Worm (Caenorhabditis elegans) whole organism, young adult: ENCODE results near the gene rpt-6.
A peak's percentile ranks its signal among the peaks of the same experiment; 100 is the strongest.

Source experiments
- B0019.2 ChIP-seq: fragments of 200-800 bp; sonication (Bioruptor generic); conservative IDR thresholded peaks from 2 replicates; pipeline ENCODE4 v1.3.6; 2022; ENCODE audit warnings: missing genetic modification reagents, missing genetic modification characterization, missing compliant biosample characterization
- B0336.3 ChIP-seq: fragments of 200-800 bp; sonication (Bioruptor generic); IDR thresholded peaks from 2 replicates; pipeline ENCODE4 v1.3.6; 2022; ENCODE audit warnings: missing genetic modification characterization, missing compliant biosample characterization
- C17E4.6 ChIP-seq: fragments of 200-800 bp; sonication (Bioruptor generic); IDR thresholded peaks from 2 replicates; pipeline ENCODE4 v1.3.6; 2022; ENCODE audit warnings: missing genetic modification reagents, missing genetic modification characterization, missing compliant biosample characterization
- D2030.7 ChIP-seq: fragments of 200-800 bp; sonication (Bioruptor generic); IDR thresholded peaks from 2 replicates; pipeline ENCODE4 v1.3.6; 2022; ENCODE audit warnings: missing genetic modification reagents, missing genetic modification characterization, missing compliant biosample characterization
- F33H1.4 ChIP-seq: fragments of 200-800 bp; sonication (Bioruptor generic); IDR thresholded peaks from 2 replicates; pipeline ENCODE4 v1.3.6; 2022; ENCODE audit warnings: missing genetic modification reagents, missing genetic modification characterization, missing compliant biosample characterization
- F39B2.1 ChIP-seq: fragments of 200-800 bp; sonication (Bioruptor generic); IDR thresholded peaks from 2 replicates; pipeline ENCODE4 v1.3.6; 2022; ENCODE audit warnings: missing genetic modification reagents, missing genetic modification characterization, missing compliant biosample characterization
- F49E8.2 ChIP-seq: sonication (generic microtip); optimal IDR thresholded peaks from 3 replicates; lab custom pipeline; 2017; ENCODE audit warnings: missing genetic modification characterization, mild to moderate bottlenecking, missing compliant biosample characterization, antibody characterized with exemption, moderate library complexity; ENCODE audit not compliant: insufficient read depth
- F55B11.4 ChIP-seq: sonication (generic microtip); optimal IDR thresholded peaks from 2 replicates; lab custom pipeline; 2016; ENCODE audit warnings: missing compliant biosample characterization, missing genetic modification characterization, borderline replicate concordance; ENCODE audit not compliant: insufficient read depth
- F57A8.1 ChIP-seq: fragments of 200-800 bp; sonication (Bioruptor generic); optimal IDR thresholded peaks from 2 replicates; lab custom pipeline; 2018; ENCODE audit warnings: mild to moderate bottlenecking, missing genetic modification characterization, moderate library complexity, missing compliant biosample characterization
- F57C9.4 ChIP-seq: sonication (generic microtip); optimal IDR thresholded peaks from 2 replicates; lab custom pipeline; 2017; ENCODE audit warnings: mild to moderate bottlenecking, missing genetic modification characterization, missing compliant biosample characterization
- K12H6.12 ChIP-seq: fragments of 200-800 bp; sonication (Bioruptor generic); optimal IDR thresholded peaks from 2 replicates; lab custom pipeline; 2018; ENCODE audit warnings: mild to moderate bottlenecking, missing genetic modification characterization, missing compliant biosample characterization
- Y79H2A.3 ChIP-seq: fragments of 200-800 bp; sonication (Bioruptor generic); conservative IDR thresholded peaks from 2 replicates; pipeline ENCODE4 v1.3.6; 2022; ENCODE audit warnings: missing genetic modification reagents, missing genetic modification characterization, missing compliant biosample characterization
- ZK185.1 ChIP-seq: sonication (generic microtip); optimal IDR thresholded peaks from 2 replicates; lab custom pipeline; 2016; ENCODE audit warnings: mild to moderate bottlenecking, missing genetic modification characterization, missing compliant biosample characterization; ENCODE audit not compliant: poor library complexity, severe bottlenecking
- ama-1 ChIP-seq, 3 experiments: fragments of 150-350 bp in 1 of 3; sonication (generic microtip) in 2 of 3; optimal IDR thresholded peaks; 2 replicates each; lab custom pipeline; 2014 to 2018; ENCODE audit warnings: missing biosample characterization in 2 of 3, missing genetic modification characterization in 2 of 3, missing genetic modification reagents in 2 of 3
- athp-1 ChIP-seq: sonication (generic microtip); optimal IDR thresholded peaks from 2 replicates; lab custom pipeline; 2017; ENCODE audit warnings: mild to moderate bottlenecking, missing genetic modification characterization, missing compliant biosample characterization
- ccch-3 ChIP-seq: fragments of 200-800 bp; sonication (Bioruptor generic); optimal IDR thresholded peaks from 2 replicates; lab custom pipeline; 2018; ENCODE audit warnings: mild to moderate bottlenecking, missing genetic modification characterization, missing compliant biosample characterization
- cebp-1 ChIP-seq, 2 experiments: fragments of 200-800 bp in 1 of 2; sonication (Bioruptor generic) in 1 of 2; sonication (generic microtip) in 1 of 2; IDR thresholded peaks in 1 of 2; optimal IDR thresholded peaks in 1 of 2; 2 replicates each; pipeline versions ENCODE4 v1.3.6 to Lab custom; 2017 to 2022; ENCODE audit warnings: missing compliant biosample characterization in 2 of 2, missing genetic modification characterization in 2 of 2, mild to moderate bottlenecking in 1 of 2, missing genetic modification reagents in 1 of 2, moderate library complexity in 1 of 2
- cebp-2 ChIP-seq: fragments of 200-800 bp; sonication (Bioruptor generic); IDR thresholded peaks from 2 replicates; pipeline ENCODE4 v1.3.6; 2022; ENCODE audit warnings: missing genetic modification characterization, missing compliant biosample characterization
- ceh-27 ChIP-seq: fragments of 200-800 bp; sonication (Bioruptor generic); optimal IDR thresholded peaks from 2 replicates; lab custom pipeline; 2018; ENCODE audit warnings: mild to moderate bottlenecking, missing genetic modification characterization, moderate library complexity, missing compliant biosample characterization
- ceh-40 ChIP-seq: fragments of 200-800 bp; sonication (Bioruptor generic); IDR thresholded peaks from 2 replicates; pipeline ENCODE4 v1.3.6; 2022; ENCODE audit warnings: missing genetic modification characterization, missing compliant biosample characterization
- dox-1 ChIP-seq: fragments of 200-800 bp; sonication (Bioruptor generic); IDR thresholded peaks from 2 replicates; pipeline ENCODE4 v1.3.6; 2022; ENCODE audit warnings: missing genetic modification reagents, missing genetic modification characterization, missing compliant biosample characterization
- efl-1 ChIP-seq: fragments of 150-350 bp; optimal IDR thresholded peaks from 2 replicates; lab custom pipeline; 2014; ENCODE audit warnings: missing biosample characterization, missing genetic modification reagents, missing genetic modification characterization
- hmg-1.2 ChIP-seq: fragments of 200-800 bp; sonication (Bioruptor generic); IDR thresholded peaks from 2 replicates; pipeline ENCODE4 v1.3.6; 2022; ENCODE audit warnings: missing genetic modification reagents, missing genetic modification characterization, missing compliant biosample characterization
- lag-1 ChIP-seq: fragments of 200-800 bp; sonication (Bioruptor generic); IDR thresholded peaks from 2 replicates; pipeline ENCODE4 v1.3.6; 2022; ENCODE audit warnings: missing genetic modification reagents, missing genetic modification characterization, missing compliant biosample characterization
- let-526 ChIP-seq: fragments of 200-800 bp; sonication (Bioruptor generic); IDR thresholded peaks from 2 replicates; pipeline ENCODE4 v1.3.6; 2022; ENCODE audit warnings: missing genetic modification reagents, missing genetic modification characterization, missing compliant biosample characterization
- let-607 ChIP-seq, 2 experiments: fragments of 200-800 bp in 1 of 2; sonication (Bioruptor generic) in 1 of 2; sonication (generic microtip) in 1 of 2; optimal IDR thresholded peaks; 2 replicates each; lab custom pipeline; 2016 to 2018; ENCODE audit warnings: mild to moderate bottlenecking in 2 of 2, missing compliant biosample characterization in 2 of 2, missing genetic modification characterization in 2 of 2, moderate library complexity in 2 of 2, missing genotype in 1 of 2
- lin-54 ChIP-seq: fragments of 200-800 bp; sonication (Bioruptor generic); optimal IDR thresholded peaks from 2 replicates; lab custom pipeline; 2018; ENCODE audit warnings: mild to moderate bottlenecking, missing genetic modification characterization, missing compliant biosample characterization
- madf-10 ChIP-seq: sonication (generic microtip); optimal IDR thresholded peaks from 2 replicates; lab custom pipeline; 2016; ENCODE audit warnings: mild to moderate bottlenecking, missing genetic modification characterization, missing compliant biosample characterization
- madf-3 ChIP-seq: fragments of 200-800 bp; sonication (Bioruptor generic); IDR thresholded peaks from 2 replicates; pipeline ENCODE4 v1.3.6; 2022; ENCODE audit warnings: missing genetic modification reagents, missing genetic modification characterization, missing compliant biosample characterization
- mcd-1 ChIP-seq: fragments of 200-800 bp; sonication (Bioruptor generic); IDR thresholded peaks from 2 replicates; pipeline ENCODE4 v1.3.6; 2022; ENCODE audit warnings: missing genetic modification reagents, missing genetic modification characterization, missing compliant biosample characterization
- mxl-1 ChIP-seq: sonication (generic microtip); optimal IDR thresholded peaks from 2 replicates; lab custom pipeline; 2016; ENCODE audit warnings: missing genetic modification characterization, missing compliant biosample characterization
- nfya-2 ChIP-seq: fragments of 200-800 bp; sonication (Bioruptor generic); IDR thresholded peaks from 2 replicates; pipeline ENCODE4 v1.3.6; 2022; ENCODE audit warnings: missing genetic modification reagents, missing genetic modification characterization, missing compliant biosample characterization
- nfyb-1 ChIP-seq: fragments of 200-800 bp; sonication (Bioruptor generic); IDR thresholded peaks from 2 replicates; pipeline ENCODE4 v1.3.6; 2022; ENCODE audit warnings: missing genetic modification reagents, missing genetic modification characterization, missing compliant biosample characterization
- nhr-80 ChIP-seq: sonication (generic microtip); optimal IDR thresholded peaks from 2 replicates; lab custom pipeline; 2016; ENCODE audit warnings: missing genetic modification characterization, missing compliant biosample characterization
- pbrm-1 ChIP-seq: fragments of 200-800 bp; sonication (Bioruptor generic); IDR thresholded peaks from 2 replicates; pipeline ENCODE4 v1.3.6; 2022; ENCODE audit warnings: missing genetic modification reagents, missing genetic modification characterization, missing compliant biosample characterization
- repo-1 ChIP-seq: sonication (generic microtip); optimal IDR thresholded peaks from 2 replicates; lab custom pipeline; 2017; ENCODE audit warnings: mild to moderate bottlenecking, missing genetic modification characterization, missing compliant biosample characterization
- sdz-38 ChIP-seq: sonication (generic microtip); optimal IDR thresholded peaks from 2 replicates; lab custom pipeline; 2016; ENCODE audit warnings: missing genotype, missing genetic modification characterization, missing compliant biosample characterization
- sea-2 ChIP-seq: fragments of 200-800 bp; sonication (Bioruptor generic); IDR thresholded peaks from 2 replicates; pipeline ENCODE4 v1.3.6; 2022; ENCODE audit warnings: missing genetic modification characterization, missing compliant biosample characterization
- snpc-3.4 ChIP-seq: sonication (generic microtip); optimal IDR thresholded peaks from 2 replicates; lab custom pipeline; 2017; ENCODE audit warnings: missing genetic modification characterization, mild to moderate bottlenecking, missing compliant biosample characterization, antibody characterized with exemption, moderate library complexity, missing genotype, missing genetic modification reagents
- snpc-4 ChIP-seq, 5 experiments: fragments of 150-350 bp in 1 of 5; sonication (generic microtip) in 4 of 5; optimal IDR thresholded peaks; 2 replicates each; lab custom pipeline; 2014 to 2018; ENCODE audit warnings: missing genetic modification characterization in 5 of 5, missing biosample characterization in 3 of 5, antibody characterized with exemption in 2 of 5, mild to moderate bottlenecking in 2 of 5, missing compliant biosample characterization in 2 of 5, missing genotype in 2 of 5, moderate library complexity in 2 of 5, missing genetic modification reagents in 1 of 5
- ztf-18 ChIP-seq: sonication (generic microtip); optimal IDR thresholded peaks from 2 replicates; lab custom pipeline; 2016; ENCODE audit warnings: missing genotype, mild to moderate bottlenecking, missing genetic modification characterization, missing compliant biosample characterization
- ztf-26 ChIP-seq: sonication (generic microtip); optimal IDR thresholded peaks from 2 replicates; lab custom pipeline; 2017; ENCODE audit warnings: missing genetic modification characterization, missing compliant biosample characterization

rpt-6 gene

DNA sequence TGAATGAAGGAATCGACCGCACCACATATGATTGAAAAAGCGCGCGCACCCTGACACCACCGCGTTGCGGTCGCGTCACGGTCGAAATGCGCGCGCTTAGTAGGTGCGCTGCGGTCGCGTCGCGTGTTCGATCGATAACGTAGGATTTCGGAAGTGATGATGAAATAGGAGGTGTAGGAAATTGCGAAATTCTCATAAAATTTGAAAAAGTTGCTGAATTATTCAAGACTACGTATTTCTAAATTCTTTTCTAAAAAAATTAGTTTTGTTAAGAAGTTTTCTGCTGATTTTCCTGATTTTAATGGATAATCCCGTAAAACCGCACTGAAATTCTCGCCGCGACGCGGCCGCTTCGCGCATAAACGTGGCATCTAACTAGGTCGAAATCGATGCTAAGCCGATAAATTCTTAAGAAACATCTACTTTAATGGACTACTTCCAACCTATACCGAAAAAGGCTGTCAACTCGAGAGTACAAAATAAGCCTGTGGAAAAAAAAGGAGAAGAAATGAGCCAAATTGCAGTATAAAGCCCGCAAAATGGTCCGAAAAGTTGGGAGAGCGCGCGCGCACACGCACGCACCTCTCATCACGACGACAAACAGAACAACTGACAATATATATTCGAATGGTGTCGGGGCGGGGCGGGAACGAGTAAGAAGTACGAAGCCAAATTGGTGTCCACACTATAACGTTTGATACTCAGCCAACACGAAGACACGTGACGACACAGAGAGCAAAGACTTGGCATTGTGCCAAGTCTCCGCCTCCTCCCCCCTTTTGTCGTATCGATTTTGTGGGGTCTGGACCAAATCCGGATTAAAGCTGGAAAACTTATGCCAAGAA, 1.6 kb upstream of the rpt-6 start, which contains the start of gene his-72 (continued):
- TF ChIP-seq let-607 (tag; optimal IDR thresholded peaks at IDR 0.05; lab: Kevin White, UChicago) (peak in 1 of 2 experiments; percentile 11), madf-10 (tag; lab: Kevin White, UChicago) (no peak), let-526 (GFP tag; lab: Robert Waterston, UW) (0 out of 2 replicates have a peak, but pooled peaks have one; percentile 5), snpc-3.4 (tag; lab: Kevin White, UChicago) (no peak), F33H1.4 (GFP tag; lab: Robert Waterston, UW) (peak; percentile 15; the same call in 1 of the 2 replicates), sea-2 (0 out of 2 replicates have a peak, but pooled peaks have one; percentile 7), dox-1 (GFP tag; lab: Robert Waterston, UW) (0 out of 2 replicates have a peak, but pooled peaks have one; percentile 38), ztf-26 (tag; lab: Kevin White, UChicago) (no peak), ccch-3 (GFP tag; lab: Kevin White, UChicago) (no peak), F39B2.1 (GFP tag; lab: Robert Waterston, UW) (no peak), ama-1 (optimal IDR thresholded peaks at IDR 0.05; lab: Kevin White, UChicago) (peak; percentile 74), ama-1 (GFP tag; optimal IDR thresholded peaks at IDR 0.05; lab: Kevin White, UChicago) (no peak), ztf-18 (no peak), ZK185.1 (tag; lab: Kevin White, UChicago) (no peak), B0336.3 (GFP tag; lab: Robert Waterston, UW) (0 out of 2 replicates have a peak, but pooled peaks have one; percentile 51), mcd-1 (GFP tag; lab: Robert Waterston, UW) (peak; percentile 28; the same call in 1 of the 2 replicates), ceh-40 (GFP tag; lab: Robert Waterston, UW) (no peak), hmg-1.2 (GFP tag; lab: Robert Waterston, UW) (peak; percentile 38; the same call in 1 of the 2 replicates), F55B11.4 (no peak), athp-1 (tag; lab: Kevin White, UChicago) (no peak), nfyb-1 (GFP tag; lab: Robert Waterston, UW) (peak; percentile 61; the same call in 1 of the 2 replicates), Y79H2A.3 (0 out of 2 replicates have a peak, but pooled peaks have one; percentile 6), D2030.7 (GFP tag; lab: Robert Waterston, UW) (peak; percentile 8; the same call in 1 of the 2 replicates), snpc-4 (GFP tag; optimal IDR thresholded peaks at IDR 0.05; lab: Kevin White, UChicago) (no peak), snpc-4 (tag; optimal IDR thresholded peaks at IDR 0.05; lab: Kevin White, UChicago) (peak in 1 of 4 experiments; percentile 4), C17E4.6 (no peak), K12H6.12 (peak; percentile 19), lag-1 (no peak), nhr-80 (tag; lab: Kevin White, UChicago) (peak; percentile 22), repo-1 (tag; lab: Kevin White, UChicago) (no peak), efl-1 (GFP tag; lab: Kevin White, UChicago) (peak; percentile 56), mxl-1 (tag; lab: Kevin White, UChicago) (no peak), nfya-2 (GFP tag; lab: Robert Waterston, UW) (no peak), madf-3 (GFP tag; lab: Robert Waterston, UW) (peak; percentile 95)
- TF ChIP-seq, all 124 proteins: peak for 23

DNA sequence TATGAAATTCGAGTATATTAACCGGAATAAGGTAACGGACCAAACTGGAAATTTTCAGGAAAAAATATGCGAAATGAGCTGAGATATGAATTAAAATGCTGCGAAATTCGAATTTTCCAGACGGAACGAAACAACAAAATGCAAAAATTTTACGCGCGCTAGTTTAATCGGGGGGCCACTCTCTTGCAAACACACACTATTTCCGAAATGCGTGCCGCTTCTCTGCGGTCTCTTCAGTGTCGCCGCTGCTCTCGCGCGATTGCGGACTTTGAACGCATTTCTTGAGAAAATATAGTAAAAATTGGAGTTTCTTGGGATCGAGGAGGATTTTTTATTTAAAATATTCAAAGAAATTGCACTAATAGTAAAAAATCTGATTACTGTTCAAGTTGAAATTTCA, 780 bp upstream of the rpt-6 start:
- TF ChIP-seq ceh-27 (GFP tag; lab: Kevin White, UChicago): peak; percentile 6
- TF ChIP-seq F49E8.2 (tag; lab: Kevin White, UChicago): no peak
- no peak for TF ChIP-seq mxl-1 (tag; lab: Kevin White, UChicago)
- no peak for TF ChIP-seq B0019.2 (GFP tag; lab: Robert Waterston, UW)
- peak; percentile 26 for TF ChIP-seq efl-1 (GFP tag; lab: Kevin White, UChicago)
- no peak for TF ChIP-seq sdz-38 (tag; lab: Kevin White, UChicago)
- no peak for TF ChIP-seq B0336.3 (GFP tag; lab: Robert Waterston, UW)
- no peak for TF ChIP-seq athp-1 (tag; lab: Kevin White, UChicago)
- peak; percentile 97 for TF ChIP-seq hmg-1.2 (GFP tag; lab: Robert Waterston, UW)
- TF ChIP-seq cebp-1 (GFP tag; IDR thresholded peaks at IDR 0.05; lab: Robert Waterston, UW): no peak
- peak; percentile 2 for TF ChIP-seq cebp-1 (tag; optimal IDR thresholded peaks at IDR 0.05; lab: Kevin White, UChicago)
- peak; percentile 22 for TF ChIP-seq lin-54 (GFP tag; lab: Kevin White, UChicago)
- TF ChIP-seq F57C9.4 (tag; lab: Kevin White, UChicago): no peak
- no peak for TF ChIP-seq F57A8.1 (GFP tag; lab: Kevin White, UChicago)
- TF ChIP-seq pbrm-1: peak; percentile 72
- TF ChIP-seq mcd-1 (GFP tag; lab: Robert Waterston, UW): peak; percentile 42
- no peak for TF ChIP-seq cebp-2
